Fruit fly (Drosophila melanogaster): ENCODE measurements around the gene f-cup.
A peak's percentile ranks its signal among the peaks of the same experiment; 100 is the strongest.

Gene f-cup

DNA sequence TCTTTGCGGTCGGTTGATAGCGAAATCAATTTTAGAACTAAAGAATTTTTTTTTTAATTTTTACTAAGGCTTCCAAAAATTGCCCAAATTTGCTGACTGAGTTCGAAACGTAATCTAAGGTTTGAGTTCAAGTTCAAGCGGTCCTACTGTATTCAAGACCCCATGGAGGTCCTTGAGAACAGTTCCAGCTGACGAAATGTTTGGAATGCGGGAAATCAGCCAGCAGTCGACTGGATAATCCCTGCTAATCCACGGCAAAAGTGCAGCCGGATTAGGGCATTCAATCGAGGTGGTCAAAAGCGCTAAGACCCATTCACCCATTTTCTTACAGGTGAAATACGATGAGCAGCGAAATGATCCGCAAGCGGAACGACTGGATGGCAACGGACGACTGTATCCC lies at the start of gene f-cup:
Gene f-cup, minus strand, starts transcription at position 101 of the 400 bp plus-strand sequence.
- TF ChIP-seq Hnf4 (GFP tag; optimal IDR thresholded peaks at IDR 0.05) (no peak), rgr (GFP tag; optimal IDR thresholded peaks at IDR 0.05) (no peak), lola (GFP tag; optimal IDR thresholded peaks at IDR 0.05) (no peak), usp (GFP tag; optimal IDR thresholded peaks at IDR 0.05) (no peak), Mio (GFP tag; optimal IDR thresholded peaks at IDR 0.05) (no peak), sage (GFP tag; optimal IDR thresholded peaks at IDR 0.05) (no peak), CG32264 (GFP tag; optimal IDR thresholded peaks at IDR 0.05) (no peak), OdsH (GFP tag; optimal IDR thresholded peaks at IDR 0.05) (no peak), CG9705 (GFP tag; optimal IDR thresholded peaks at IDR 0.05) (no peak), psq (GFP tag; optimal IDR thresholded peaks at IDR 0.05) (no peak)

dm6 chr3R:13746066-13746673 lies 45.5 kb upstream of the f-cup start:
- TF ChIP-seq Dfd (GFP tag; optimal IDR thresholded peaks at IDR 0.05) (peak; percentile 93), Dif (GFP tag; optimal IDR thresholded peaks at IDR 0.05; ENCODE audit: partially characterized antibody) (no peak)

DNA sequence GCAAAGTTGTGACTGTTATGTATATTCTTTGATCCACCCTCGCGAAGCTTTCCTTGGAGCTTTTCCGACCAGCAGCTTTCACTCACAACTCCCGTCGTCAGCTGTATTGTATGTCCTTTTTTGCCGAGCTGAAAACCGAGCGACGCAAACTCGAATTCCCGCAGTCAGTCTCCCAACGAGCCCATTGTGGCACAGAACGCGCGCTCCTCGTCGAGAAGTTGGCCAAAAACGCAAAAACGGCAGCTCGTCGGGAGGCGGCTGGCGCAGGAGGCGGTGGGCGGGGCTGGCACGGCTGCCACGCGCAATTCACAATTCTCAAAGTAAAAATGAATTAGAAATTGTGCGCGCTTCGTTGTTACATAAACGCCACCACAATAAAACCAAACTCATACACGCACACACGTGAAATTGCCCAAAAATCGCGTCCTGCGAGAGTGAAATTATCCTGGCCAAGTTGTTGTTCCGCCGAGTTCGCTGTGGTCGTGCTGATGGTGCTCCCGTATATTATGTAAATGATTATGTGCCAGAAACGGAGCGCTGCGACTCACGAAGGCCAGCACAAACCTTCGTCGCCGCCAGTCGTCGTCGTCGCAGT lies 34.8 kb upstream of the f-cup start:
- TF ChIP-seq usp (GFP tag; optimal IDR thresholded peaks at IDR 0.05) (no peak), Rel (GFP tag; optimal IDR thresholded peaks at IDR 0.05) (no peak), Rel (tag; optimal IDR thresholded peaks at IDR 0.05) (no peak), sage (GFP tag; optimal IDR thresholded peaks at IDR 0.05) (no peak), Vsx2 (GFP tag; optimal IDR thresholded peaks at IDR 0.05; ENCODE audit: partially characterized antibody) (no peak), GATAd (GFP tag; optimal IDR thresholded peaks at IDR 0.05) (no peak), CG9705 (GFP tag; optimal IDR thresholded peaks at IDR 0.05) (no peak), HLH106 (tag; optimal IDR thresholded peaks at IDR 0.05) (no peak), foxo (GFP tag; optimal IDR thresholded peaks at IDR 0.05) (no peak), Jra (GFP tag; optimal IDR thresholded peaks at IDR 0.05) (no peak), CG32264 (GFP tag; optimal IDR thresholded peaks at IDR 0.05) (no peak), ey (GFP tag; optimal IDR thresholded peaks at IDR 0.05) (no peak), Sp1 (GFP tag; optimal IDR thresholded peaks at IDR 0.05) (no peak), h (GFP tag; optimal IDR thresholded peaks at IDR 0.05) (no peak), Dif (GFP tag; optimal IDR thresholded peaks at IDR 0.05; ENCODE audit: partially characterized antibody) (no peak), Mio (GFP tag; optimal IDR thresholded peaks at IDR 0.05) (no peak), Myc (optimal IDR thresholded peaks at IDR 0.05) (no peak), Hr83 (GFP tag; optimal IDR thresholded peaks at IDR 0.05; ENCODE audit: poor library complexity, severe bottlenecking) (no peak), tai (GFP tag; optimal IDR thresholded peaks at IDR 0.05) (no peak)

DNA sequence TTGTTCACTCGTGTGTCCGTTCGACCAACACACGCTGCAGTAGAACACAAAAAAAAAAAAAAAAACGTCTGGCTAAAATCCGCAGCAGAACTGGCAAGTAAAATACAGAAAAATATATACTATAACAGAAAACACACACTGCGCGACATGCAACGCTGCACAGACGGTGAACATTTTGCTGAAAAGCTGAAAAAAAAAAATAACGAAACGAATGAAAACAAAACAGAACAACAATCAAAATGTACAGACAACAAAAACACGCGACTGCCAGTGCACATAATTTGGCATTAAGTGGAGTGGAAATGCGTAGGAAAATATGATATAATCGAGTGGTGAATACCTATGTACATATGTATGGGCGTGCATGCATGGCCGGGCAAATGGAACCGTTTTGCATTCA lies 29.4 kb upstream of the f-cup start:
- TF ChIP-seq CG9705 (GFP tag; optimal IDR thresholded peaks at IDR 0.05) = no peak
- no peak for TF ChIP-seq Rel (GFP tag; optimal IDR thresholded peaks at IDR 0.05)
- no peak for TF ChIP-seq Rel (tag; optimal IDR thresholded peaks at IDR 0.05)
- no peak for TF ChIP-seq jim (GFP tag; optimal IDR thresholded peaks at IDR 0.05)
- TF ChIP-seq ey (GFP tag; optimal IDR thresholded peaks at IDR 0.05) = no peak
- TF ChIP-seq Sp1 (GFP tag; optimal IDR thresholded peaks at IDR 0.05) = no peak
- TF ChIP-seq usp (GFP tag; optimal IDR thresholded peaks at IDR 0.05) = no peak
- no peak for TF ChIP-seq rgr (GFP tag; optimal IDR thresholded peaks at IDR 0.05)
- no peak for TF ChIP-seq Abd-B (GFP tag; optimal IDR thresholded peaks at IDR 0.05)
- TF ChIP-seq br (GFP tag; optimal IDR thresholded peaks at IDR 0.05) = no peak
- no peak for TF ChIP-seq pan (optimal IDR thresholded peaks at IDR 0.05)
- no peak for TF ChIP-seq Dfd (GFP tag; optimal IDR thresholded peaks at IDR 0.05)
- no peak for TF ChIP-seq HLH106 (tag; optimal IDR thresholded peaks at IDR 0.05)
- TF ChIP-seq brk (GFP tag; optimal IDR thresholded peaks at IDR 0.05) = no peak
- TF ChIP-seq woc (GFP tag; optimal IDR thresholded peaks at IDR 0.05) = no peak

dm6 chr3R:13728897-13729296 lies 28.3 kb upstream of the f-cup start:
- TF ChIP-seq CG32264 (GFP tag; optimal IDR thresholded peaks at IDR 0.05) (no peak), h (GFP tag; optimal IDR thresholded peaks at IDR 0.05) (no peak), ey (GFP tag; optimal IDR thresholded peaks at IDR 0.05) (no peak), HLH106 (tag; optimal IDR thresholded peaks at IDR 0.05) (no peak), dl (GFP tag; optimal IDR thresholded peaks at IDR 0.05; ENCODE audit: insufficient read depth in 1 of 2, partially characterized antibody in 2 of 2) (no peak), Jra (GFP tag; optimal IDR thresholded peaks at IDR 0.05) (no peak), Dif (GFP tag; optimal IDR thresholded peaks at IDR 0.05; ENCODE audit: partially characterized antibody) (no peak), Vsx2 (GFP tag; optimal IDR thresholded peaks at IDR 0.05; ENCODE audit: partially characterized antibody) (no peak), foxo (GFP tag; optimal IDR thresholded peaks at IDR 0.05) (no peak), Mio (GFP tag; optimal IDR thresholded peaks at IDR 0.05) (no peak), brk (GFP tag; optimal IDR thresholded peaks at IDR 0.05) (no peak), tai (GFP tag; optimal IDR thresholded peaks at IDR 0.05) (no peak), psq (GFP tag; optimal IDR thresholded peaks at IDR 0.05) (no peak), Sp1 (GFP tag; optimal IDR thresholded peaks at IDR 0.05) (no peak), Hnf4 (GFP tag; optimal IDR thresholded peaks at IDR 0.05) (no peak), CrebA (GFP tag; optimal IDR thresholded peaks at IDR 0.05; ENCODE audit: borderline replicate concordance) (no peak), Abd-B (GFP tag; optimal IDR thresholded peaks at IDR 0.05) (no peak), fru (GFP tag; optimal IDR thresholded peaks at IDR 0.05) (no peak)

Data from whole organism, wandering third instar larva.